Fruit fly (Drosophila melanogaster) whole organism, embryonic: ENCODE results near the gene mirr.

Experiments used
- Antp ChIP-seq: fragments of 200-800 bp; sonication (Bioruptor generic); optimal IDR thresholded peaks from 3 replicates; lab custom pipeline; 2016; ENCODE audit warnings: missing biosample characterization, missing genetic modification characterization
- Atf-2 ChIP-seq: fragments of 200-800 bp; sonication (Bioruptor generic); optimal IDR thresholded peaks from 2 replicates; lab custom pipeline; 2016; ENCODE audit warnings: missing biosample characterization, missing genetic modification characterization
- Atf3 ChIP-seq: fragments of 200-800 bp; sonication (Bioruptor generic); optimal IDR thresholded peaks from 3 replicates; lab custom pipeline; 2016; ENCODE audit warnings: missing biosample characterization, missing genetic modification characterization
- Awh ChIP-seq: fragments of 200-800 bp; sonication (Bioruptor generic); IDR thresholded peaks from 2 replicates; pipeline ENCODE4, ENCODE4 v1.3.6; 2022; ENCODE audit warnings: missing biosample characterization, missing genetic modification characterization
- Bdp1 ChIP-seq: fragments of 200-800 bp; sonication (Bioruptor generic); optimal IDR thresholded peaks from 3 replicates; lab custom pipeline; 2016; ENCODE audit warnings: missing biosample characterization, missing genetic modification characterization
- Bteb2 ChIP-seq: fragments of 200-800 bp; sonication (Bioruptor generic); optimal IDR thresholded peaks from 2 replicates; lab custom pipeline; 2016; ENCODE audit warnings: missing biosample characterization, missing genetic modification characterization
- CG11723 ChIP-seq: fragments of 200-800 bp; sonication (Bioruptor generic); optimal IDR thresholded peaks from 2 replicates; lab custom pipeline; 2017; ENCODE audit warnings: missing biosample characterization, mild to moderate bottlenecking, missing genetic modification characterization
- CG12769 ChIP-seq: fragments of 200-800 bp; sonication (Bioruptor generic); optimal IDR thresholded peaks from 2 replicates; lab custom pipeline; 2019; ENCODE audit warnings: missing biosample characterization, mild to moderate bottlenecking, missing genetic modification characterization, moderate library complexity
- CG13296 ChIP-seq: fragments of 200-800 bp; sonication (Bioruptor generic); optimal IDR thresholded peaks from 3 replicates; lab custom pipeline; 2018; ENCODE audit warnings: missing biosample characterization, mild to moderate bottlenecking, missing genetic modification characterization
- CG14667 ChIP-seq: fragments of 200-800 bp; sonication (Bioruptor generic); IDR thresholded peaks from 2 replicates; pipeline ENCODE4 v1.3.6; 2022; ENCODE audit warnings: missing biosample characterization, missing genetic modification characterization
- CG17385 ChIP-seq: fragments of 200-800 bp; sonication (Bioruptor generic); optimal IDR thresholded peaks from 3 replicates; lab custom pipeline; 2018; ENCODE audit warnings: missing biosample characterization, mild to moderate bottlenecking, missing genetic modification characterization
- CG2712 ChIP-seq: fragments of 200-800 bp; optimal IDR thresholded peaks from 3 replicates; lab custom pipeline; 2019; ENCODE audit warnings: missing biosample characterization, mild to moderate bottlenecking, missing genetic modification characterization, moderate library complexity
- CG2875 ChIP-seq: fragments of 200-800 bp; sonication (Bioruptor generic); optimal IDR thresholded peaks from 2 replicates; lab custom pipeline; 2017; ENCODE audit warnings: missing biosample characterization, mild to moderate bottlenecking, missing genetic modification characterization, missing genetic modification reagents
- CG32772 ChIP-seq: fragments of 200-800 bp; sonication (Bioruptor generic); IDR thresholded peaks from 2 replicates; pipeline ENCODE4 v1.3.6; 2022; ENCODE audit warnings: missing biosample characterization, missing genetic modification characterization
- CG42726 ChIP-seq: fragments of 200-800 bp; sonication (Bioruptor generic); IDR thresholded peaks from 2 replicates; pipeline ENCODE4 v1.3.6; 2022; ENCODE audit warnings: missing biosample characterization, missing genetic modification characterization; ENCODE audit not compliant: partially characterized antibody
- CG43689 ChIP-seq: fragments of 200-800 bp; sonication (Bioruptor generic); IDR thresholded peaks from 2 replicates; pipeline ENCODE4 v1.3.6; 2022; ENCODE audit warnings: missing biosample characterization, missing genetic modification characterization
- CG4730 ChIP-seq: fragments of 200-800 bp; sonication (Bioruptor generic); IDR thresholded peaks from 2 replicates; pipeline ENCODE4 v1.3.6; 2022; ENCODE audit warnings: missing biosample characterization, missing genetic modification characterization
- CG6175 ChIP-seq: fragments of 200-800 bp; sonication (Bioruptor generic); IDR thresholded peaks from 3 replicates; pipeline ENCODE4 v1.3.6; 2022; ENCODE audit warnings: missing biosample characterization, missing genetic modification characterization
- CG6272 ChIP-seq: fragments of 200-800 bp; sonication (Bioruptor generic); IDR thresholded peaks from 2 replicates; pipeline ENCODE4 v1.3.6; 2022; ENCODE audit warnings: missing biosample characterization, missing genetic modification characterization
- CG6683 ChIP-seq: fragments of 200-800 bp; sonication (Bioruptor generic); optimal IDR thresholded peaks from 2 replicates; lab custom pipeline; 2017; ENCODE audit warnings: missing biosample characterization, mild to moderate bottlenecking, missing genetic modification characterization, missing genetic modification reagents
- CG7357 ChIP-seq: fragments of 200-800 bp; sonication (Bioruptor generic); IDR thresholded peaks from 3 replicates; pipeline ENCODE4 v1.3.6; 2022; ENCODE audit warnings: missing biosample characterization, missing genetic modification characterization
- CG7372 ChIP-seq: fragments of 200-800 bp; sonication (Bioruptor generic); IDR thresholded peaks from 2 replicates; pipeline ENCODE4 v1.3.6; 2022; ENCODE audit warnings: missing biosample characterization, missing genetic modification characterization
- CG8765 ChIP-seq: fragments of 200-800 bp; sonication (Bioruptor generic); IDR thresholded peaks from 2 replicates; pipeline ENCODE4 v1.3.6; 2022; ENCODE audit warnings: missing biosample characterization, missing genetic modification characterization
- Camta ChIP-seq: fragments of 200-800 bp; sonication (Bioruptor generic); optimal IDR thresholded peaks from 2 replicates; lab custom pipeline; 2016; ENCODE audit warnings: missing biosample characterization, missing genetic modification characterization
- E2f1 ChIP-seq: fragments of 200-800 bp; sonication (Bioruptor generic); IDR thresholded peaks from 2 replicates; pipeline ENCODE4 v1.3.6; 2022; ENCODE audit warnings: missing biosample characterization, missing genetic modification characterization
- Eip74EF ChIP-seq, 2 experiments: fragments of 200-800 bp in 1 of 2; fragments of >200 bp in 1 of 2; sonication (Bioruptor generic) in 1 of 2; optimal IDR thresholded peaks; 2 replicates each; lab custom pipeline; 2017 to 2019; ENCODE audit warnings: missing biosample characterization in 2 of 2, missing genetic modification characterization in 2 of 2, mild to moderate bottlenecking in 1 of 2, moderate library complexity in 1 of 2
- Gsc ChIP-seq: fragments of 200-800 bp; sonication (Bioruptor generic); IDR thresholded peaks from 2 replicates; pipeline ENCODE4 v1.3.6; 2022; ENCODE audit warnings: missing biosample characterization, missing genetic modification characterization
- HLHmδ ChIP-seq: fragments of 200-800 bp; sonication (Bioruptor generic); optimal IDR thresholded peaks from 2 replicates; lab custom pipeline; 2018; ENCODE audit warnings: missing biosample characterization, mild to moderate bottlenecking, missing genetic modification characterization, moderate library complexity
- Hr39 ChIP-seq: fragments of >200 bp; optimal IDR thresholded peaks from 2 replicates; lab custom pipeline; 2017
- Jarid2 ChIP-seq: fragments of 200-800 bp; sonication (Bioruptor generic); optimal IDR thresholded peaks from 3 replicates; lab custom pipeline; 2017; ENCODE audit warnings: mild to moderate bottlenecking, missing biosample characterization, missing genetic modification reagents, missing genetic modification characterization
- Lpt ChIP-seq: fragments of >200 bp; optimal IDR thresholded peaks from 2 replicates; lab custom pipeline; 2018; ENCODE audit warnings: missing biosample characterization, missing genetic modification characterization
- Rx ChIP-seq: fragments of 200-800 bp; sonication (Bioruptor generic); IDR thresholded peaks from 2 replicates; pipeline ENCODE4 v1.3.6; 2022; ENCODE audit warnings: missing biosample characterization, missing genetic modification characterization
- al ChIP-seq: fragments of 200-800 bp; sonication (Bioruptor generic); IDR thresholded peaks from 2 replicates; pipeline ENCODE4 v1.3.6; 2022; ENCODE audit warnings: missing biosample characterization, missing genetic modification characterization
- ato ChIP-seq: fragments of 200-800 bp; sonication (Bioruptor generic); IDR thresholded peaks from 2 replicates; pipeline ENCODE4 v1.3.6; 2022; ENCODE audit warnings: missing biosample characterization, missing genetic modification characterization; ENCODE audit not compliant: partially characterized antibody
- bbx ChIP-seq: fragments of 200-800 bp; sonication (Bioruptor generic); IDR thresholded peaks from 2 replicates; pipeline ENCODE4 v1.3.6; 2022; ENCODE audit warnings: missing biosample characterization, missing genetic modification characterization; ENCODE audit not compliant: partially characterized antibody
- chif ChIP-seq, 2 experiments: fragments of 200-800 bp; sonication (Bioruptor generic); optimal IDR thresholded peaks; 3 replicates each; lab custom pipeline; 2016; ENCODE audit warnings: missing biosample characterization in 2 of 2, missing genetic modification characterization in 2 of 2
- dysf ChIP-seq: fragments of 200-800 bp; sonication (Bioruptor generic); IDR thresholded peaks from 3 replicates; pipeline ENCODE4 v1.3.6; 2022; ENCODE audit warnings: missing biosample characterization, missing genetic modification characterization
- gt ChIP-seq: fragments of 200-800 bp; sonication (Bioruptor generic); IDR thresholded peaks from 2 replicates; pipeline ENCODE4 v1.3.6; 2022; ENCODE audit warnings: missing biosample characterization, missing genetic modification characterization
- kni ChIP-seq: fragments of 200-800 bp; sonication (Bioruptor generic); optimal IDR thresholded peaks from 3 replicates; lab custom pipeline; 2017; ENCODE audit warnings: mild to moderate bottlenecking, missing biosample characterization, missing genetic modification reagents, missing genetic modification characterization
- nerfin-1 ChIP-seq: fragments of 200-800 bp; sonication (Bioruptor generic); optimal IDR thresholded peaks from 3 replicates; lab custom pipeline; 2019; ENCODE audit warnings: missing biosample characterization, mild to moderate bottlenecking, missing genetic modification characterization, moderate library complexity
- nom ChIP-seq: fragments of 200-800 bp; sonication (Bioruptor generic); optimal IDR thresholded peaks from 2 replicates; lab custom pipeline; 2017; ENCODE audit warnings: missing biosample characterization, missing genetic modification characterization, mild to moderate bottlenecking, moderate library complexity, missing genetic modification reagents
- schlank ChIP-seq: fragments of 200-800 bp; sonication (Bioruptor generic); optimal IDR thresholded peaks from 2 replicates; lab custom pipeline; 2018; ENCODE audit warnings: missing biosample characterization, mild to moderate bottlenecking, missing genetic modification characterization
- slbo ChIP-seq: fragments of 200-800 bp; sonication (Bioruptor generic); IDR thresholded peaks from 2 replicates; pipeline ENCODE4 v1.3.6; 2022; ENCODE audit warnings: missing biosample characterization, missing genetic modification characterization
- slp2 ChIP-seq: fragments of 200-800 bp; sonication (Bioruptor generic); optimal IDR thresholded peaks from 2 replicates; lab custom pipeline; 2016; ENCODE audit warnings: missing biosample characterization, missing genetic modification characterization
- sna ChIP-seq: fragments of 200-800 bp; sonication (Bioruptor generic); IDR thresholded peaks from 2 replicates; pipeline ENCODE4 v1.3.6; 2022; ENCODE audit warnings: missing biosample characterization, missing genetic modification characterization; ENCODE audit not compliant: partially characterized antibody
- wor ChIP-seq: fragments of 200-800 bp; sonication (Bioruptor generic); IDR thresholded peaks from 2 replicates; pipeline ENCODE4 v1.3.6; 2022; ENCODE audit warnings: missing biosample characterization, missing genetic modification characterization
- z ChIP-seq: fragments of 200-800 bp; sonication (Bioruptor generic); IDR thresholded peaks from 3 replicates; pipeline ENCODE4 v1.3.6; 2022; ENCODE audit warnings: missing biosample characterization, missing genetic modification characterization
- zfh1 ChIP-seq: fragments of 200-800 bp; sonication (Bioruptor generic); IDR thresholded peaks from 3 replicates; pipeline ENCODE4 v1.3.6; 2022; ENCODE audit warnings: missing biosample characterization, missing genetic modification characterization
- zfh2 ChIP-seq: fragments of 200-800 bp; sonication (Bioruptor generic); optimal IDR thresholded peaks from 2 replicates; lab custom pipeline; 2016; ENCODE audit warnings: missing biosample characterization, missing genetic modification characterization

Gene mirr

dm6 chr3L:12749567-12750535 lies 56.4 kb downstream of the mirr start, which contains the start of the genes Klc and CG10984 (continued):
- TF ChIP-seq Jarid2 (no peak), Rx (no peak), Bdp1 (GFP tag; lab: Kevin White, UChicago) (no peak), z (GFP tag; lab: Robert Waterston, UW) (no peak), CG6175 (no peak), chif (GFP tag; optimal IDR thresholded peaks at IDR 0.05; lab: Kevin White, UChicago) (no peak), CG4730 (GFP tag; lab: Robert Waterston, UW) (no peak; the same call in 1 of the 2 replicates), Camta (peak; percentile 63), CG7357 (GFP tag; lab: Robert Waterston, UW) (peak; percentile 47; the same call in 1 of the 3 replicates), kni (no peak), Awh (GFP tag; lab: Robert Waterston, UW) (no peak), CG14667 (GFP tag; lab: Robert Waterston, UW) (no peak), CG13296 (GFP tag; lab: Kevin White, UChicago) (peak; percentile 38), Antp (GFP tag; lab: Kevin White, UChicago) (peak; percentile 66), HLHmδ (GFP tag; lab: Kevin White, UChicago) (no peak), CG2712 (tag; lab: Kevin White, UChicago) (peak; percentile 61), CG32772 (GFP tag; lab: Robert Waterston, UW) (no peak; the same call in 1 of the 2 replicates), gt (GFP tag; lab: Robert Waterston, UW) (no peak), wor (GFP tag; lab: Robert Waterston, UW) (no peak), Eip74EF (GFP tag; optimal IDR thresholded peaks at IDR 0.05; lab: Kevin White, UChicago) (peak in 1 of 2 experiments; percentile 71), zfh1 (GFP tag; lab: Robert Waterston, UW) (peak; percentile 82), ato (GFP tag; lab: Robert Waterston, UW) (no peak), al (GFP tag; lab: Robert Waterston, UW) (no peak; the same call in 1 of the 2 replicates), E2f1 (GFP tag; lab: Robert Waterston, UW) (peak; percentile 72), CG7372 (GFP tag; lab: Robert Waterston, UW) (peak; percentile 46), CG12769 (tag; lab: Kevin White, UChicago) (peak; percentile 69), CG43689 (GFP tag; lab: Robert Waterston, UW) (no peak), CG8765 (GFP tag; lab: Robert Waterston, UW) (no peak), Gsc (GFP tag; lab: Robert Waterston, UW) (no peak), nom (peak; percentile 57), slbo (GFP tag; lab: Robert Waterston, UW) (no peak; the same call in 1 of the 2 replicates), CG42726 (no peak), CG11723 (no peak), schlank (tag; lab: Kevin White, UChicago) (no peak), bbx (GFP tag; lab: Robert Waterston, UW) (no peak), CG6683 (GFP tag; lab: Kevin White, UChicago) (no peak), CG6272 (GFP tag; lab: Robert Waterston, UW) (no peak), zfh2 (GFP tag; lab: Kevin White, UChicago) (peak; percentile 64), Bteb2 (GFP tag; lab: Kevin White, UChicago) (peak; percentile 54), slp2 (GFP tag; lab: Kevin White, UChicago) (peak; percentile 43), dysf (GFP tag; lab: Robert Waterston, UW) (peak; percentile 81; the same call in 2 of the 3 replicates), Hr39 (lab: Kevin White, UChicago) (no peak), CG17385 (GFP tag; lab: Kevin White, UChicago) (peak; percentile 65), sna (GFP tag; lab: Robert Waterston, UW) (no peak), Atf-2 (GFP tag; lab: Kevin White, UChicago) (peak; percentile 63), Atf3 (GFP tag; lab: Kevin White, UChicago) (peak; percentile 39), Lpt (no peak), CG2875 (GFP tag; lab: Kevin White, UChicago) (peak; percentile 32), nerfin-1 (tag; lab: Kevin White, UChicago) (no peak)
